Fruit fly (Drosophila melanogaster) Kc167 (cell line): ENCODE data around the gene Nplp3.

Source experiments
- Sin3A ChIP-seq: fragments of >200 bp; optimal IDR thresholded peaks from 2 replicates; lab custom pipeline; 2018; ENCODE audit warnings: missing external identifiers
- h ChIP-seq: fragments of >200 bp; optimal IDR thresholded peaks from 3 replicates; lab custom pipeline; 2018; ENCODE audit warnings: missing external identifiers
- ttk ChIP-seq: sonication (Bioruptor generic); optimal IDR thresholded peaks from 2 replicates; lab custom pipeline; 2017; ENCODE audit warnings: missing external identifiers

dm6 chr3L:16319399-16319906 is 1.6 kb downstream of the Nplp3 start, which contains the start of the genes CG13041 and CG13060:
- no peak for TF ChIP-seq ttk (lab: Kevin White, UChicago)
- TF ChIP-seq Sin3A = no peak
- no peak for TF ChIP-seq h
